Fruit fly (Drosophila melanogaster) whole organism, wandering third instar larva: ENCODE measurements around the gene Rcd7.
A peak's percentile ranks its signal among the peaks of the same experiment; 100 is the strongest.

Source experiments
- Abd-B ChIP-seq: fragments of >200 bp; optimal IDR thresholded peaks from 2 replicates; lab custom pipeline; 2017; ENCODE audit warnings: missing biosample characterization, missing genetic modification characterization
- CG32264 ChIP-seq: fragments of 200-800 bp; sonication (Bioruptor generic); optimal IDR thresholded peaks from 2 replicates; lab custom pipeline; 2016; ENCODE audit warnings: missing biosample characterization, missing genetic modification characterization
- CG9705 ChIP-seq: fragments of 200-800 bp; sonication (Bioruptor generic); optimal IDR thresholded peaks from 2 replicates; lab custom pipeline; 2018; ENCODE audit warnings: missing biosample characterization, mild to moderate bottlenecking, missing genetic modification characterization
- CrebA ChIP-seq: fragments of 200-800 bp; sonication (Bioruptor generic); optimal IDR thresholded peaks from 2 replicates; lab custom pipeline; 2016; ENCODE audit warnings: missing biosample characterization, mild to moderate bottlenecking, missing genetic modification characterization, borderline replicate concordance
- Dfd ChIP-seq: fragments of >200 bp; optimal IDR thresholded peaks from 2 replicates; lab custom pipeline; 2017; ENCODE audit warnings: missing biosample characterization, missing genetic modification characterization
- Dif ChIP-seq: fragments of 200-275, 200-300 bp; sonication (Bioruptor generic); optimal IDR thresholded peaks from 2 replicates; lab custom pipeline; 2018; ENCODE audit warnings: missing biosample characterization, missing genetic modification characterization; ENCODE audit not compliant: partially characterized antibody
- GATAd ChIP-seq: sonication (Bioruptor generic); optimal IDR thresholded peaks from 2 replicates; lab custom pipeline; 2016; ENCODE audit warnings: missing biosample characterization, missing genetic modification characterization
- HLH106 ChIP-seq: fragments of 200-800 bp; optimal IDR thresholded peaks from 3 replicates; lab custom pipeline; 2019; ENCODE audit warnings: missing biosample characterization, mild to moderate bottlenecking, missing genetic modification characterization, moderate library complexity
- Hnf4 ChIP-seq: fragments of 200-800 bp; sonication (Bioruptor generic); optimal IDR thresholded peaks from 2 replicates; lab custom pipeline; 2016; ENCODE audit warnings: missing biosample characterization, mild to moderate bottlenecking, missing genetic modification characterization
- Hr78 ChIP-seq: fragments of >200 bp; optimal IDR thresholded peaks from 2 replicates; lab custom pipeline; 2017; ENCODE audit warnings: missing biosample characterization, missing genetic modification characterization
- Hr83 ChIP-seq: fragments of 200-300 bp; sonication (Bioruptor generic); optimal IDR thresholded peaks from 2 replicates; lab custom pipeline; 2016; ENCODE audit warnings: missing biosample characterization, mild to moderate bottlenecking, missing genetic modification characterization, moderate library complexity; ENCODE audit not compliant: poor library complexity, severe bottlenecking
- Jra ChIP-seq: sonication (Bioruptor generic); optimal IDR thresholded peaks from 2 replicates; lab custom pipeline; 2016; ENCODE audit warnings: missing biosample characterization, missing genetic modification characterization
- Mio ChIP-seq: sonication (Bioruptor generic); optimal IDR thresholded peaks from 2 replicates; lab custom pipeline; 2016; ENCODE audit warnings: missing biosample characterization, missing genetic modification characterization
- Myc ChIP-seq: fragments of >200 bp; optimal IDR thresholded peaks from 2 replicates; lab custom pipeline; 2017
- N ChIP-seq: fragments of >200 bp; optimal IDR thresholded peaks from 2 replicates; lab custom pipeline; 2018; ENCODE audit warnings: missing biosample characterization, missing external identifiers, missing genetic modification characterization
- OdsH ChIP-seq: fragments of 200-800 bp; sonication (Bioruptor generic); optimal IDR thresholded peaks from 2 replicates; lab custom pipeline; 2016; ENCODE audit warnings: missing biosample characterization, mild to moderate bottlenecking, missing genetic modification characterization
- Sp1 ChIP-seq: fragments of 200-800 bp; sonication (Bioruptor generic); optimal IDR thresholded peaks from 3 replicates; lab custom pipeline; 2019; ENCODE audit warnings: missing biosample characterization, mild to moderate bottlenecking, missing genetic modification characterization, moderate library complexity
- Vsx2 ChIP-seq: fragments of 200-300, 225-300 bp; sonication (Bioruptor generic); optimal IDR thresholded peaks from 2 replicates; lab custom pipeline; 2018; ENCODE audit warnings: missing biosample characterization, missing genetic modification characterization; ENCODE audit not compliant: partially characterized antibody
- br ChIP-seq: fragments of 200-800 bp; sonication (Bioruptor generic); optimal IDR thresholded peaks from 2 replicates; lab custom pipeline; 2016; ENCODE audit warnings: missing biosample characterization, missing genetic modification characterization
- brk ChIP-seq: fragments of 200-800 bp; sonication (Bioruptor generic); optimal IDR thresholded peaks from 2 replicates; lab custom pipeline; 2016; ENCODE audit warnings: missing biosample characterization, mild to moderate bottlenecking, missing genetic modification characterization
- dl ChIP-seq, 2 experiments: fragments of 175-275, 200-275 bp in 1 of 2; fragments of 200-275 bp in 1 of 2; sonication (Bioruptor generic); optimal IDR thresholded peaks; lab custom pipeline; 2018; ENCODE audit warnings: mild to moderate bottlenecking in 2 of 2, missing biosample characterization in 2 of 2, missing genetic modification characterization in 2 of 2, moderate library complexity in 2 of 2; ENCODE audit not compliant: partially characterized antibody in 2 of 2, insufficient read depth in 1 of 2
- dmrt93B ChIP-seq: fragments of 200-800 bp; sonication (Bioruptor generic); optimal IDR thresholded peaks from 2 replicates; lab custom pipeline; 2018; ENCODE audit warnings: missing biosample characterization, mild to moderate bottlenecking, missing genetic modification characterization
- dsf ChIP-seq: sonication (Bioruptor generic); optimal IDR thresholded peaks from 2 replicates; lab custom pipeline; 2016; ENCODE audit warnings: missing biosample characterization, missing genetic modification characterization, borderline replicate concordance
- foxo ChIP-seq, 2 experiments: fragments of 200-800 bp; sonication (Bioruptor generic); optimal IDR thresholded peaks; 2 replicates in 1 of 2; 3 replicates in 1 of 2; lab custom pipeline; 2016 to 2017; ENCODE audit warnings: missing biosample characterization in 2 of 2, missing genetic modification characterization in 2 of 2
- h ChIP-seq: fragments of 200-800 bp; sonication (Bioruptor generic); optimal IDR thresholded peaks from 3 replicates; lab custom pipeline; 2016; ENCODE audit warnings: missing biosample characterization, mild to moderate bottlenecking, missing genetic modification characterization
- jim ChIP-seq: fragments of 175-275, 200-325 bp; sonication (Bioruptor generic); optimal IDR thresholded peaks from 2 replicates; lab custom pipeline; 2016; ENCODE audit warnings: missing biosample characterization, mild to moderate bottlenecking, missing genetic modification characterization
- lola ChIP-seq: fragments of >200 bp; optimal IDR thresholded peaks from 2 replicates; lab custom pipeline; 2017; ENCODE audit warnings: missing biosample characterization, missing genetic modification characterization
- pan ChIP-seq: fragments of >200 bp; optimal IDR thresholded peaks from 2 replicates; lab custom pipeline; 2017
- psq ChIP-seq: fragments of 200-800 bp; sonication (Bioruptor generic); optimal IDR thresholded peaks from 3 replicates; lab custom pipeline; 2017; ENCODE audit warnings: missing biosample characterization, mild to moderate bottlenecking, missing genetic modification characterization, moderate library complexity
- rgr ChIP-seq: fragments of 200-800 bp; sonication (Bioruptor generic); optimal IDR thresholded peaks from 3 replicates; lab custom pipeline; 2016; ENCODE audit warnings: missing biosample characterization, mild to moderate bottlenecking, missing genetic modification characterization
- sage ChIP-seq: fragments of 200-800 bp; sonication (Bioruptor generic); optimal IDR thresholded peaks from 2 replicates; lab custom pipeline; 2016; ENCODE audit warnings: missing biosample characterization, mild to moderate bottlenecking, missing genetic modification characterization
- tai ChIP-seq: sonication (Bioruptor generic); optimal IDR thresholded peaks from 2 replicates; lab custom pipeline; 2016; ENCODE audit warnings: missing biosample characterization, missing genetic modification characterization
- usp ChIP-seq: fragments of >200 bp; optimal IDR thresholded peaks from 2 replicates; lab custom pipeline; 2017; ENCODE audit warnings: missing biosample characterization, missing genetic modification characterization
- woc ChIP-seq: sonication (Bioruptor generic); optimal IDR thresholded peaks from 2 replicates; lab custom pipeline; 2016; ENCODE audit warnings: missing biosample characterization, mild to moderate bottlenecking, missing genetic modification characterization

Gene Rcd7

DNA sequence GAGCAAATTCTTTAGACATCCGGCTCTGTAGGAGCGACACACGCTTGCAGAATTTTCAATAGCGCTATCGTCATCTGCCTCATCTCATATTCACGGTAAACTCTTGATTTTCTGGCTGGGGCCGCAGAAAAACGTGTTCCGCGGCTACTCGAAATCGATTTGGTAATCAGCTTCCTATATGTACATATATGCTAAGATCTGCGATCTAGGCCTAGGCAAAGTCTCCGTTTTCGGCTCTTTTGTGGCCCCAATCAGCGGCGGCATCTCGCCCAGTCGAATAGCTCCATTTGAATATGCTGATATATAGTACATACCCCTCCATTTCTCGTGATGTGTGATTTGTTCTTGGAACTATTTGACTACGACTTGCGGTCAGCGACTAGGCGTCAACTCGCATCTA lies 18.1 kb downstream of the Rcd7 start:
- TF ChIP-seq psq (GFP tag; lab: Kevin White, UChicago), result no peak
- no peak for TF ChIP-seq CrebA (GFP tag; lab: Kevin White, UChicago)
- TF ChIP-seq Dfd, result no peak
- no peak for TF ChIP-seq lola
- no peak for TF ChIP-seq sage (GFP tag; lab: Kevin White, UChicago)
- no peak for TF ChIP-seq pan
- no peak for TF ChIP-seq CG32264 (GFP tag; lab: Kevin White, UChicago)
- no peak for TF ChIP-seq jim (GFP tag; lab: Kevin White, UChicago)
- TF ChIP-seq dmrt93B, result no peak
- TF ChIP-seq CG9705 (GFP tag; lab: Kevin White, UChicago), result no peak
- no peak for TF ChIP-seq dsf
- no peak for TF ChIP-seq foxo (GFP tag; optimal IDR thresholded peaks at IDR 0.05; lab: Kevin White, UChicago)

DNA sequence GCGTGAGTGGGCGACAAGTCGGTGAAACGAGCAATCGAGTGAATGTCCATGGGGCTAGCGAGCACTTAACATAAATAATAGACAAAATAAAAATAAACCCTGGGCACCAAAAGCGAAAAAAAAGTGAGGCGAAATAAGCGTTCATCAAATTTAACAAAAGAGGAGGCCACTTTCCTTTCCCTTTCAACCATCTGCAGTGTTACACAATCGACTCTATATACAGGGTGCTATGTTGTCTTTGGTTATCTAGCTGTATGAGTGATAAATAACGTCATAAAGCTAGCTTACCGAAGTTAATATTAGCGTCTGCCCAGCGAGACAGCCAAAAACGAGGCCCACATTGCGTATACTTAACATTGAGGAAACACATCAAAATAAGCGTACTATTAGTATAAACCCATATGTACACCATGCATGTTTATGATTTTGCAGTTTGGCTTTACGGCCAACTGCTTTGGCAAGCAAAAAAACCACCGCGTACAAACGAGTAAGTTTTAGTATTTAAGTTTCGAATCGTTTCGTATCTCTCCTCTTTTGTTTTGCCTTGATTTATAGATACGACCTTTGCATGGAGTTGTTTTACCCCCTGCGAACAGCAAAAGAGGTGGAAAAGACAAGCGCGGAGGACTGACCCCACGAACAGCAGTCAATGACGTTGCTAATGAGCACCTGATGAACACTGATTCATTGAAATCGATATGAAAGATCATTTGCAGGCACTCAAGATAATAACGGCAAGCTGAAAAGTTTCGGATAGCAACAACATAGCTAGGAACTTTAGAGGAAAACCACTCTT lies 20.2 kb downstream of the Rcd7 start:
- no peak for TF ChIP-seq foxo (GFP tag; optimal IDR thresholded peaks at IDR 0.05; lab: Kevin White, UChicago)
- TF ChIP-seq N (GFP tag; lab: Kevin White, UChicago), result no peak
- TF ChIP-seq CG32264 (GFP tag; lab: Kevin White, UChicago), result no peak
- TF ChIP-seq CrebA (GFP tag; lab: Kevin White, UChicago), result no peak
- no peak for TF ChIP-seq HLH106 (tag; lab: Kevin White, UChicago)
- TF ChIP-seq Hr83, result no peak
- no peak for TF ChIP-seq br
- no peak for TF ChIP-seq lola
- TF ChIP-seq Hr78 (GFP tag; lab: Kevin White, UChicago), result no peak
- TF ChIP-seq OdsH (GFP tag; lab: Kevin White, UChicago), result no peak
- TF ChIP-seq GATAd (GFP tag; lab: Kevin White, UChicago), result no peak
- no peak for TF ChIP-seq tai (GFP tag; lab: Kevin White, UChicago)
- no peak for TF ChIP-seq CG9705 (GFP tag; lab: Kevin White, UChicago)
- no peak for TF ChIP-seq h (GFP tag; lab: Kevin White, UChicago)
- no peak for TF ChIP-seq Mio (GFP tag; lab: Kevin White, UChicago)
- TF ChIP-seq dmrt93B, result no peak
- TF ChIP-seq Jra (GFP tag; lab: Kevin White, UChicago), result no peak
- TF ChIP-seq Myc (lab: Kevin White, UChicago), result no peak

DNA sequence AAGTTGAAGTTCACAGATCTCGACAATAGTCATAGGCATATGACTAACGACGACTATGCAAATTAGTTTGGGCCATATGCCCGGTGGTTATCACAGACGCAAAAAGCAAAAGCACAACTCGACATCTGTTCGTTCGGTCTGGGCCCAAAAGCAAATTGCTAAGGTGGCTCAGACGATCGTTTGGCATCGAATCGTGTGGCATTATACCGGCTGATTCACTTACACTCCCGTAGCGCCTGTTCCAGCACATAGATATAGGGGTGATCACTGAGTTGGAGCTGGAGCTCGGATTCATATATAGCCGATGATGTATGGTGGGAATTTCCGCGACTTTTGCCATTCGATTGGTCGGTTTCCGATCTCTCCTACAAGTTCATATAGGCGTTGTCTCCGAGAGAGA lies 21.2 kb downstream of the Rcd7 start:
- TF ChIP-seq Dfd (no peak), Hr78 (GFP tag; lab: Kevin White, UChicago) (no peak), OdsH (GFP tag; lab: Kevin White, UChicago) (no peak)

DNA sequence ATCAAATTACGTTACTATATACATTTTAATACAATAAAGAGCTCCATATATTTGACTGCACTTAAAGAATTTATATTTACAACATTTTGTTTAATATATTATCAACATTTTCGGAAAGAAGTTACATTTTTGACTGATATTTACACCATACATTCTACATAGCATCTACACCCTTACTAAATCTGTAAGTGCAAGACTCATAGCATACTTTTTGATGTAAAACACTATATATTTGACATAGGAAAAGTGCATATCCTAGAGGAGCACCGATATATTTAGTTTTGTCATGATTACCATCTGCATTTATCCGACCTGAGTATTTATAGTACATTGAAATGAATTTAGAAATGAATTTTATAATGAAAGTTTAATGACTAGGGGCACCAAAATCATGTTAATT lies 24.1 kb downstream of the Rcd7 start:
- no peak for TF ChIP-seq rgr (GFP tag; lab: Kevin White, UChicago)
- TF ChIP-seq Myc (lab: Kevin White, UChicago), result peak; percentile 42
- no peak for TF ChIP-seq woc

DNA sequence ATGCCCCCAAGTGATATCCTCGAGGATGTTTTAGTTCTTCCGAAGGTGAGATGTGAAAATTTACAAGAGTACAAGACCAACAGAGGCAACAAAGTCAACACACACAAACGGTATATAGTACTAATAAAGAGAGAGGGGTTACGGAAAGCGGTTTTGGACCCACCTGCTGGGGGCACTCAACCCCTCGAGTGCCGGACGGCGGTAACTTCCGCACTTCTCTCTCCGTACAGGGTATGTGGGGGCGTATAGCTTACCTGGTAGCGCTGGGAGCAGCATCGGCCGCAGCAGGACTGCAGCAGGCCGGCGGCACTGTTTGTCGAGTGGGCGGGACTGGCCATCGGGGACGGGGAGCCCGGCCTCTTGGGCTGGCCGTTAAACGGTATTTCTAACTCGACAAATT lies 24.5 kb downstream of the Rcd7 start:
- TF ChIP-seq tai (GFP tag; lab: Kevin White, UChicago) (no peak), lola (no peak), Myc (lab: Kevin White, UChicago) (no peak), Hr78 (GFP tag; lab: Kevin White, UChicago) (no peak), h (GFP tag; lab: Kevin White, UChicago) (no peak), Mio (GFP tag; lab: Kevin White, UChicago) (no peak), brk (GFP tag; lab: Kevin White, UChicago) (no peak), CrebA (GFP tag; lab: Kevin White, UChicago) (no peak), Hr83 (no peak)

DNA sequence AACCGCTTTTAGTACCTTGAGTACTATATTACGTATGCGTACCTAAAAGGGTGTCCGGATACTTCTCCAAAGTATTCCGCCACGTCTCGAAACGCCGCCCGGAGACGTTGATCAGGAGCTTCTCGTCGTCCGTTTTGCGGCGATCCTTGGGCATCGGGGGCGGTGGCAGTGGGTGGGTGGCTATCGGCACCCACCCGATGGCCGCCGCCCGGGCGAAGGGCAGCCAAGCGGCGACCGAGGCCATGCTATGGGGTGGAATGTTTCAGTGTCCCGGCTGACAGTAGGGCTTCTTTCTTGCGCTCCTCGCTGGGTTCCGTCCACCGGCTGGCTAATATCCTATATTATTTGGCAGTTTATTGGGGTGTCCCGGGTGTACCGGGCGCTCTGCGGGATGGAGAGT lies 29.5 kb downstream of the Rcd7 start:
- no peak for TF ChIP-seq Mio (GFP tag; lab: Kevin White, UChicago)
- TF ChIP-seq Dfd, result peak; percentile 92
- no peak for TF ChIP-seq dsf

DNA sequence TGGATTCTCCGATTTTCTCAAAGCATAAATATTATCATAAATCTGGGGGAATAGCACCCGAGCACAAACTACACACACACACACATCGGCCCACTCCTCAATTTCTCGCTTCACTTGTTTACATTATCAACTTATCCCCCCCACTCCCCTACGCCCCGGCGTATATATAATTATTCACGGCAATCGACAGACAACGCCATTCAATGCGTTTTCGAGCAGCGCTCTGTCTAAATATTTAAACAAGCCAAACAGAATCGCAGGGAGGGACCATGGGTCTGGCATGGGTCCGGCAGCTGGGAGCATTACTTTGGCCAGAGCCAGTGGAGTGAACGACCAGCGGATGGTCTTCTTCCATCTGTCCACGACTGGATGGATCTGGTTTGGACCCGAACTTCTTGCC lies 30.7 kb downstream of the Rcd7 start:
- peak; percentile 80 for TF ChIP-seq OdsH (GFP tag; lab: Kevin White, UChicago)
- TF ChIP-seq Hnf4, result peak; percentile 82
- TF ChIP-seq usp (GFP tag; lab: Kevin White, UChicago), result no peak
- TF ChIP-seq dl (GFP tag; optimal IDR thresholded peaks at IDR 0.05; lab: Kevin White, UChicago; ENCODE audit: insufficient read depth in 1 of 2, partially characterized antibody in 2 of 2), result no peak
- peak; percentile 36 for TF ChIP-seq dmrt93B
- TF ChIP-seq jim (GFP tag; lab: Kevin White, UChicago), result no peak
- no peak for TF ChIP-seq Abd-B (GFP tag; lab: Kevin White, UChicago)
- TF ChIP-seq Hr83, result peak; percentile 95
- TF ChIP-seq Dif (GFP tag; lab: Kevin White, UChicago), result no peak
- TF ChIP-seq HLH106 (tag; lab: Kevin White, UChicago), result peak; percentile 30
- no peak for TF ChIP-seq CG32264 (GFP tag; lab: Kevin White, UChicago)
- TF ChIP-seq N (GFP tag; lab: Kevin White, UChicago), result no peak
- TF ChIP-seq sage (GFP tag; lab: Kevin White, UChicago), result no peak
- TF ChIP-seq Mio (GFP tag; lab: Kevin White, UChicago), result peak; percentile 14
- TF ChIP-seq Vsx2, result no peak
- TF ChIP-seq CG9705 (GFP tag; lab: Kevin White, UChicago), result no peak
- TF ChIP-seq Hr78 (GFP tag; lab: Kevin White, UChicago), result no peak
- TF ChIP-seq dsf, result no peak
- peak; percentile 62 for TF ChIP-seq tai (GFP tag; lab: Kevin White, UChicago)
- no peak for TF ChIP-seq Sp1 (GFP tag; lab: Kevin White, UChicago)
